Fruit fly (Drosophila melanogaster) whole organism, embryonic: ENCODE data around the gene CG9372.

Source experiments
- Atf3 ChIP-seq: fragments of 200-800 bp; sonication (Bioruptor generic); optimal IDR thresholded peaks from 3 replicates; lab custom pipeline; 2016; ENCODE audit warnings: missing biosample characterization, missing genetic modification characterization
- Atf6 ChIP-seq: fragments of 200-800 bp; sonication (Bioruptor generic); IDR thresholded peaks from 2 replicates; pipeline ENCODE4 v1.3.6; 2022; ENCODE audit warnings: missing biosample characterization, missing genetic modification characterization
- Bdp1 ChIP-seq: fragments of 200-800 bp; sonication (Bioruptor generic); optimal IDR thresholded peaks from 3 replicates; lab custom pipeline; 2016; ENCODE audit warnings: missing biosample characterization, missing genetic modification characterization
- CG10147 ChIP-seq: fragments of 200-800 bp; sonication (Bioruptor generic); optimal IDR thresholded peaks from 2 replicates; lab custom pipeline; 2019; ENCODE audit warnings: missing biosample characterization, mild to moderate bottlenecking, missing genetic modification characterization, moderate library complexity
- CG10654 ChIP-seq: fragments of 200-800 bp; sonication (Bioruptor generic); optimal IDR thresholded peaks from 2 replicates; lab custom pipeline; 2016; ENCODE audit warnings: missing biosample characterization, missing genetic modification characterization
- CG10979 ChIP-seq: fragments of 200-800 bp; sonication (Bioruptor generic); optimal IDR thresholded peaks from 2 replicates; lab custom pipeline; 2018; ENCODE audit warnings: missing biosample characterization, mild to moderate bottlenecking, missing genetic modification characterization, moderate library complexity
- CG11398 ChIP-seq: fragments of 200-800 bp; sonication (Bioruptor generic); optimal IDR thresholded peaks from 2 replicates; lab custom pipeline; 2016; ENCODE audit warnings: missing biosample characterization, missing genetic modification characterization
- CG11504 ChIP-seq: fragments of 200-800 bp; sonication (Bioruptor generic); optimal IDR thresholded peaks from 3 replicates; lab custom pipeline; 2019; ENCODE audit warnings: missing biosample characterization, mild to moderate bottlenecking, missing genetic modification characterization, moderate library complexity
- CG13296 ChIP-seq: fragments of 200-800 bp; sonication (Bioruptor generic); optimal IDR thresholded peaks from 3 replicates; lab custom pipeline; 2018; ENCODE audit warnings: missing biosample characterization, mild to moderate bottlenecking, missing genetic modification characterization
- CG15514 ChIP-seq: fragments of 200-800 bp; sonication (Bioruptor generic); optimal IDR thresholded peaks from 3 replicates; lab custom pipeline; 2017; ENCODE audit warnings: missing biosample characterization, missing genetic modification characterization, mild to moderate bottlenecking, moderate library complexity, missing genetic modification reagents
- CG15696 ChIP-seq: fragments of 200-800 bp; sonication (Bioruptor generic); optimal IDR thresholded peaks from 2 replicates; lab custom pipeline; 2019; ENCODE audit warnings: missing biosample characterization, mild to moderate bottlenecking, missing genetic modification characterization, moderate library complexity
- CG16779 ChIP-seq: fragments of 200-800 bp; sonication (Bioruptor generic); IDR thresholded peaks from 2 replicates; pipeline ENCODE4 v1.3.6; 2022; ENCODE audit warnings: missing biosample characterization, missing genetic modification characterization
- CG17359 ChIP-seq: fragments of 200-800 bp; sonication (Bioruptor generic); optimal IDR thresholded peaks from 3 replicates; lab custom pipeline; 2018; ENCODE audit warnings: missing biosample characterization, mild to moderate bottlenecking, missing genetic modification characterization, moderate library complexity
- CG17612 ChIP-seq: fragments of 200-800 bp; sonication (Bioruptor generic); IDR thresholded peaks from 2 replicates; pipeline ENCODE4 v1.3.6; 2022; ENCODE audit warnings: missing biosample characterization, missing genetic modification characterization
- CG18262 ChIP-seq: fragments of 200-800 bp; optimal IDR thresholded peaks from 3 replicates; lab custom pipeline; 2019; ENCODE audit warnings: missing biosample characterization, mild to moderate bottlenecking, missing genetic modification characterization, moderate library complexity
- CG32532 ChIP-seq: fragments of 200-800 bp; sonication (Bioruptor generic); IDR thresholded peaks from 2 replicates; pipeline ENCODE4 v1.3.6; 2022; ENCODE audit warnings: missing biosample characterization, missing genetic modification characterization
- CG4328 ChIP-seq: fragments of 200-800 bp; sonication (Bioruptor generic); optimal IDR thresholded peaks from 3 replicates; lab custom pipeline; 2017; ENCODE audit warnings: missing biosample characterization, missing genetic modification reagents, missing genetic modification characterization
- CG6175 ChIP-seq: fragments of 200-800 bp; sonication (Bioruptor generic); IDR thresholded peaks from 3 replicates; pipeline ENCODE4 v1.3.6; 2022; ENCODE audit warnings: missing biosample characterization, missing genetic modification characterization
- CG6765 ChIP-seq: fragments of 200-800 bp; sonication (Bioruptor generic); optimal IDR thresholded peaks from 3 replicates; lab custom pipeline; 2017; ENCODE audit warnings: missing biosample characterization, mild to moderate bottlenecking, missing genetic modification characterization
- CG8281 ChIP-seq: fragments of 200-800 bp; sonication (Bioruptor generic); optimal IDR thresholded peaks from 2 replicates; lab custom pipeline; 2018; ENCODE audit warnings: missing biosample characterization, mild to moderate bottlenecking, missing genetic modification characterization, moderate library complexity
- D19A ChIP-seq: fragments of 200-800 bp; optimal IDR thresholded peaks from 3 replicates; lab custom pipeline; 2019; ENCODE audit warnings: missing biosample characterization, mild to moderate bottlenecking, missing genetic modification characterization, moderate library complexity
- Fer3 ChIP-seq: fragments of 200-800 bp; sonication (Bioruptor generic); optimal IDR thresholded peaks from 2 replicates; lab custom pipeline; 2018; ENCODE audit warnings: missing biosample characterization, mild to moderate bottlenecking, missing genetic modification characterization, moderate library complexity
- GATAe ChIP-seq: fragments of 200-800 bp; sonication (Bioruptor generic); conservative IDR thresholded peaks from 2 replicates; pipeline ENCODE4 v1.3.6; 2022; ENCODE audit warnings: missing biosample characterization, missing genetic modification characterization
- Meics ChIP-seq: fragments of 200-800 bp; sonication (Bioruptor generic); optimal IDR thresholded peaks from 2 replicates; lab custom pipeline; 2017; ENCODE audit warnings: missing biosample characterization, mild to moderate bottlenecking, missing genetic modification characterization
- NFAT ChIP-seq: fragments of 200-800 bp; sonication (Bioruptor generic); IDR thresholded peaks from 2 replicates; pipeline ENCODE4 v1.3.6; 2022; ENCODE audit warnings: missing biosample characterization, missing genetic modification characterization
- Poxn ChIP-seq: fragments of 200-800 bp; sonication (Bioruptor generic); IDR thresholded peaks from 2 replicates; pipeline ENCODE4 v1.3.6; 2022; ENCODE audit warnings: missing biosample characterization, missing genetic modification characterization
- Tbp ChIP-seq: fragments of >200 bp; optimal IDR thresholded peaks from 2 replicates; lab custom pipeline; 2018; ENCODE audit warnings: missing biosample characterization, missing genetic modification characterization
- Vsx1 ChIP-seq: fragments of 200-800 bp; sonication (Bioruptor generic); optimal IDR thresholded peaks from 2 replicates; lab custom pipeline; 2017; ENCODE audit warnings: missing biosample characterization, mild to moderate bottlenecking, missing genetic modification characterization, missing genetic modification reagents
- Xbp1 ChIP-seq: fragments of 200-800 bp; sonication (Bioruptor generic); optimal IDR thresholded peaks from 3 replicates; lab custom pipeline; 2016; ENCODE audit warnings: missing biosample characterization, mild to moderate bottlenecking, missing genetic modification characterization
- ab ChIP-seq: fragments of 200-800 bp; sonication (Bioruptor generic); optimal IDR thresholded peaks from 2 replicates; lab custom pipeline; 2016; ENCODE audit warnings: missing biosample characterization, missing genetic modification characterization
- chif ChIP-seq, 2 experiments: fragments of 200-800 bp; sonication (Bioruptor generic); optimal IDR thresholded peaks; 3 replicates each; lab custom pipeline; 2016; ENCODE audit warnings: missing biosample characterization in 2 of 2, missing genetic modification characterization in 2 of 2
- chinmo ChIP-seq: fragments of 200-800 bp; sonication (Bioruptor generic); IDR thresholded peaks from 4 replicates; pipeline ENCODE4 v1.3.6; 2022; ENCODE audit warnings: missing biosample characterization, missing genetic modification characterization; ENCODE audit not compliant: partially characterized antibody
- chm ChIP-seq: fragments of 200-800 bp; sonication (Bioruptor generic); IDR thresholded peaks from 2 replicates; pipeline ENCODE4 v1.3.6; 2022; ENCODE audit warnings: missing biosample characterization, missing genetic modification characterization
- crc ChIP-seq: fragments of 200-800 bp; sonication (Bioruptor generic); optimal IDR thresholded peaks from 2 replicates; lab custom pipeline; 2016; ENCODE audit warnings: missing biosample characterization, missing genetic modification characterization
- dpn ChIP-seq, 2 experiments: fragments of 200-800 bp; sonication (Bioruptor generic); optimal IDR thresholded peaks; 3 replicates each; lab custom pipeline; 2016; ENCODE audit warnings: missing biosample characterization in 2 of 2, missing genetic modification characterization in 2 of 2
- emc ChIP-seq: fragments of 200-800 bp; sonication (Bioruptor generic); optimal IDR thresholded peaks from 2 replicates; lab custom pipeline; 2016; ENCODE audit warnings: missing biosample characterization, missing genetic modification characterization
- ems ChIP-seq: fragments of 200-800 bp; sonication (Bioruptor generic); optimal IDR thresholded peaks from 3 replicates; lab custom pipeline; 2016; ENCODE audit warnings: missing biosample characterization, missing genetic modification characterization
- en ChIP-seq: fragments of 200-800 bp; sonication (Bioruptor generic); optimal IDR thresholded peaks from 2 replicates; lab custom pipeline; 2016; ENCODE audit warnings: missing biosample characterization, missing genetic modification characterization
- eve ChIP-seq, 2 experiments: fragments of >200 bp; optimal IDR thresholded peaks; 2 replicates each; lab custom pipeline; 2017; ENCODE audit warnings: missing biosample characterization in 2 of 2, missing genetic modification characterization in 2 of 2
- hkb ChIP-seq, 2 experiments: fragments of 200-800 bp in 1 of 2; fragments of >200 bp in 1 of 2; sonication (Bioruptor generic) in 1 of 2; IDR thresholded peaks in 1 of 2; optimal IDR thresholded peaks in 1 of 2; 2 replicates each; pipeline versions ENCODE4 v1.3.6 to Lab custom; 2017 to 2022; ENCODE audit warnings: missing biosample characterization in 1 of 2, missing genetic modification characterization in 1 of 2
- insv ChIP-seq, 2 experiments: fragments of 200-800 bp; sonication (Bioruptor generic); optimal IDR thresholded peaks; 3 replicates each; lab custom pipeline; 2016 to 2018; ENCODE audit warnings: missing biosample characterization in 2 of 2, missing genetic modification characterization in 2 of 2
- kay ChIP-seq: fragments of 200-800 bp; sonication (Bioruptor generic); optimal IDR thresholded peaks from 2 replicates; lab custom pipeline; 2016; ENCODE audit warnings: missing biosample characterization, missing genetic modification characterization
- lab ChIP-seq: fragments of 200-800 bp; sonication (Bioruptor generic); optimal IDR thresholded peaks from 3 replicates; lab custom pipeline; 2017; ENCODE audit warnings: missing biosample characterization, missing genetic modification characterization, mild to moderate bottlenecking, moderate library complexity, missing genetic modification reagents
- luna ChIP-seq: fragments of 200-800 bp; sonication (Bioruptor generic); optimal IDR thresholded peaks from 2 replicates; lab custom pipeline; 2016; ENCODE audit warnings: missing biosample characterization, missing genetic modification characterization
- pb ChIP-seq: fragments of 200-800 bp; sonication (Bioruptor generic); optimal IDR thresholded peaks from 3 replicates; lab custom pipeline; 2016; ENCODE audit warnings: missing biosample characterization, missing genetic modification characterization
- pfk ChIP-seq: fragments of 200-800 bp; sonication (Bioruptor generic); optimal IDR thresholded peaks from 2 replicates; lab custom pipeline; 2018; ENCODE audit warnings: missing biosample characterization, mild to moderate bottlenecking, missing genetic modification characterization, moderate library complexity
- pho ChIP-seq: fragments of 200-800 bp; sonication (Bioruptor generic); optimal IDR thresholded peaks from 2 replicates; lab custom pipeline; 2016; ENCODE audit warnings: missing biosample characterization, missing genetic modification characterization
- pros ChIP-seq: fragments of 200-800 bp; sonication (Bioruptor generic); optimal IDR thresholded peaks from 3 replicates; lab custom pipeline; 2019; ENCODE audit warnings: missing biosample characterization, mild to moderate bottlenecking, missing genetic modification characterization, moderate library complexity
- sens ChIP-seq: fragments of 200-800 bp; sonication (Bioruptor generic); peaks from one replicate; lab custom pipeline; 2016; ENCODE audit warnings: missing biosample characterization, missing genetic modification characterization
- sr ChIP-seq: fragments of 200-800 bp; sonication (Bioruptor generic); IDR thresholded peaks from 3 replicates; pipeline ENCODE4 v1.3.6; 2022; ENCODE audit warnings: missing biosample characterization, missing genetic modification characterization
- sug ChIP-seq: fragments of 200-800 bp; optimal IDR thresholded peaks from 2 replicates; lab custom pipeline; 2019; ENCODE audit warnings: missing biosample characterization, mild to moderate bottlenecking, missing genetic modification characterization, moderate library complexity

Gene CG9372

dm6 chr3L:19630701-19631100 is 24.7 kb downstream of the CG9372 start (continued):
- no peak for TF ChIP-seq hkb (optimal IDR thresholded peaks at IDR 0.05; lab: Kevin White, UChicago)
- TF ChIP-seq hkb (GFP tag; IDR thresholded peaks at IDR 0.05; lab: Robert Waterston, UW), result 0 out of 2 replicates have a peak, but pooled peaks have one; percentile 32
- TF ChIP-seq CG17612 (GFP tag; lab: Robert Waterston, UW), result no peak
- TF ChIP-seq CG6765 (GFP tag; lab: Kevin White, UChicago), result no peak
- TF ChIP-seq CG15696 (tag; lab: Kevin White, UChicago), result no peak
- no peak for TF ChIP-seq CG10147 (GFP tag; lab: Kevin White, UChicago)
- TF ChIP-seq CG18262 (tag; lab: Kevin White, UChicago), result no peak
- peak; percentile 25; the same call in 1 of the 2 replicates for TF ChIP-seq Atf6 (GFP tag; lab: Robert Waterston, UW)
- TF ChIP-seq CG32532 (GFP tag; lab: Robert Waterston, UW), result no peak; the same call in 1 of the 2 replicates
- TF ChIP-seq CG10979, result no peak
- no peak for TF ChIP-seq CG4328 (GFP tag; lab: Kevin White, UChicago)
- no peak for TF ChIP-seq Bdp1
- TF ChIP-seq CG11504, result no peak
- no peak for TF ChIP-seq Tbp (GFP tag; lab: Kevin White, UChicago)
- no peak for TF ChIP-seq CG17359 (tag; lab: Kevin White, UChicago)
- 0 out of 4 replicates have a peak, but pooled peaks have one; percentile 34 for TF ChIP-seq chinmo (GFP tag; lab: Robert Waterston, UW)
- TF ChIP-seq CG6175 (GFP tag; lab: Robert Waterston, UW), result no peak
- peak; percentile 93 for TF ChIP-seq GATAe
- TF ChIP-seq CG13296 (GFP tag; lab: Kevin White, UChicago), result no peak
- peak; percentile 51 for TF ChIP-seq sug
- no peak for TF ChIP-seq dpn (GFP tag; optimal IDR thresholded peaks at IDR 0.05; lab: Kevin White, UChicago)
- peak; percentile 3 for TF ChIP-seq pho (GFP tag; lab: Kevin White, UChicago)
- TF ChIP-seq en, result no peak
- no peak for TF ChIP-seq eve (GFP tag; optimal IDR thresholded peaks at IDR 0.05; lab: Kevin White, UChicago)
- TF ChIP-seq Atf3 (GFP tag; lab: Kevin White, UChicago), result no peak
- no peak for TF ChIP-seq CG15514 (GFP tag; lab: Kevin White, UChicago)
- no peak for TF ChIP-seq CG16779 (GFP tag; lab: Robert Waterston, UW)
- TF ChIP-seq chm (GFP tag; lab: Robert Waterston, UW), result no peak
- no peak for TF ChIP-seq sens
- no peak for TF ChIP-seq pros (GFP tag; lab: Kevin White, UChicago)
- TF ChIP-seq lab, result peak; percentile 80
- no peak for TF ChIP-seq D19A (tag; lab: Kevin White, UChicago)
- TF ChIP-seq Xbp1 (GFP tag; lab: Kevin White, UChicago), result no peak
- no peak for TF ChIP-seq sr (GFP tag; lab: Robert Waterston, UW)
- no peak for TF ChIP-seq ab (GFP tag; lab: Kevin White, UChicago)
- TF ChIP-seq Poxn (GFP tag; lab: Robert Waterston, UW), result no peak
- TF ChIP-seq chif (GFP tag; optimal IDR thresholded peaks at IDR 0.05; lab: Kevin White, UChicago), result no peak
- no peak for TF ChIP-seq pb
- 0 out of 2 replicates have a peak, but pooled peaks have one; percentile 22 for TF ChIP-seq NFAT (GFP tag; lab: Robert Waterston, UW)
- no peak for TF ChIP-seq luna (GFP tag; lab: Kevin White, UChicago)
- no peak for TF ChIP-seq Vsx1 (GFP tag; lab: Kevin White, UChicago)
- TF ChIP-seq crc (GFP tag; lab: Kevin White, UChicago), result no peak
- TF ChIP-seq pfk, result no peak
- no peak for TF ChIP-seq Meics (GFP tag; lab: Kevin White, UChicago)
- TF ChIP-seq emc (GFP tag; lab: Kevin White, UChicago), result no peak
- no peak for TF ChIP-seq kay (GFP tag; lab: Kevin White, UChicago)
- TF ChIP-seq Fer3 (tag; lab: Kevin White, UChicago), result no peak
- TF ChIP-seq ems (GFP tag; lab: Kevin White, UChicago), result no peak
- no peak for TF ChIP-seq CG8281 (tag; lab: Kevin White, UChicago)
- TF ChIP-seq CG11398 (GFP tag; lab: Kevin White, UChicago), result no peak
- no peak for TF ChIP-seq CG10654 (GFP tag; lab: Kevin White, UChicago)
- TF ChIP-seq insv (GFP tag; optimal IDR thresholded peaks at IDR 0.05; lab: Kevin White, UChicago), result peak in 1 of 2 experiments; percentile 51
